Fruit fly (Drosophila melanogaster) whole organism, embryonic: Measurements from ENCODE around the gene CG1703.
A peak's percentile ranks its signal among the peaks of the same experiment; 100 is the strongest.

Source experiments
- Bgb ChIP-seq: fragments of 200-800 bp; sonication (Bioruptor generic); IDR thresholded peaks from 2 replicates; pipeline ENCODE4 v1.3.6; 2022; ENCODE audit warnings: missing biosample characterization, missing genetic modification characterization; ENCODE audit not compliant: partially characterized antibody
- Blimp-1 ChIP-seq: fragments of 200-800 bp; sonication (Bioruptor generic); optimal IDR thresholded peaks from 3 replicates; lab custom pipeline; 2018; ENCODE audit warnings: missing biosample characterization, missing genetic modification characterization, mild to moderate bottlenecking, moderate library complexity, missing genetic modification reagents
- CG11504 ChIP-seq: fragments of 200-800 bp; sonication (Bioruptor generic); optimal IDR thresholded peaks from 3 replicates; lab custom pipeline; 2019; ENCODE audit warnings: missing biosample characterization, mild to moderate bottlenecking, missing genetic modification characterization, moderate library complexity
- CG11723 ChIP-seq: fragments of 200-800 bp; sonication (Bioruptor generic); optimal IDR thresholded peaks from 2 replicates; lab custom pipeline; 2017; ENCODE audit warnings: missing biosample characterization, mild to moderate bottlenecking, missing genetic modification characterization
- CG12071 ChIP-seq: fragments of 200-800 bp; sonication (Bioruptor generic); optimal IDR thresholded peaks from 3 replicates; lab custom pipeline; 2018; ENCODE audit warnings: missing biosample characterization, mild to moderate bottlenecking, missing genetic modification characterization
- CG12942 ChIP-seq: fragments of 200-800 bp; sonication (Bioruptor generic); optimal IDR thresholded peaks from 3 replicates; lab custom pipeline; 2016; ENCODE audit warnings: missing biosample characterization, missing genetic modification characterization
- CG13424 ChIP-seq: fragments of 200-800 bp; sonication (Bioruptor generic); optimal IDR thresholded peaks from 2 replicates; lab custom pipeline; 2019; ENCODE audit warnings: missing biosample characterization, mild to moderate bottlenecking, missing genetic modification characterization, moderate library complexity
- CG15479 ChIP-seq: fragments of 200-800 bp; sonication (Bioruptor generic); optimal IDR thresholded peaks from 3 replicates; lab custom pipeline; 2019; ENCODE audit warnings: missing biosample characterization, mild to moderate bottlenecking, missing genetic modification characterization, moderate library complexity
- CG1603 ChIP-seq: fragments of 200-800 bp; sonication (Bioruptor generic); optimal IDR thresholded peaks from 2 replicates; lab custom pipeline; 2019; ENCODE audit warnings: missing biosample characterization, mild to moderate bottlenecking, missing genetic modification characterization, moderate library complexity
- CG16815 ChIP-seq: fragments of 200-800 bp; sonication (Bioruptor generic); optimal IDR thresholded peaks from 3 replicates; lab custom pipeline; 2017; ENCODE audit warnings: missing biosample characterization, mild to moderate bottlenecking, missing genetic modification characterization
- CG17186 ChIP-seq: fragments of 200-800 bp; sonication (Bioruptor generic); optimal IDR thresholded peaks from 3 replicates; lab custom pipeline; 2017; ENCODE audit warnings: missing biosample characterization, missing genetic modification reagents, missing genetic modification characterization
- CG17568 ChIP-seq: fragments of 200-800 bp; sonication (Bioruptor generic); optimal IDR thresholded peaks from 2 replicates; lab custom pipeline; 2018; ENCODE audit warnings: missing biosample characterization, mild to moderate bottlenecking, missing genetic modification characterization, moderate library complexity
- CG1832 ChIP-seq: fragments of 200-800 bp; sonication (Bioruptor generic); optimal IDR thresholded peaks from 2 replicates; lab custom pipeline; 2017; ENCODE audit warnings: missing biosample characterization, mild to moderate bottlenecking, missing genetic modification characterization, inconsistent platforms
- CG18476 ChIP-seq: fragments of 200-800 bp; sonication (Bioruptor generic); optimal IDR thresholded peaks from 2 replicates; lab custom pipeline; 2016; ENCODE audit warnings: missing biosample characterization, mild to moderate bottlenecking, missing genetic modification characterization
- CG30431 ChIP-seq: fragments of 200-800 bp; sonication (Bioruptor generic); optimal IDR thresholded peaks from 2 replicates; lab custom pipeline; 2017; ENCODE audit warnings: missing biosample characterization, missing genetic modification characterization
- CG3407 ChIP-seq: fragments of 200-800 bp; sonication (Bioruptor generic); optimal IDR thresholded peaks from 2 replicates; lab custom pipeline; 2018; ENCODE audit warnings: missing biosample characterization, mild to moderate bottlenecking, missing genetic modification characterization
- CG6654 ChIP-seq: fragments of 200-800 bp; sonication (Bioruptor generic); optimal IDR thresholded peaks from 2 replicates; lab custom pipeline; 2017; ENCODE audit warnings: missing biosample characterization, mild to moderate bottlenecking, missing genetic modification characterization
- CG6689 ChIP-seq: fragments of 200-800 bp; sonication (Bioruptor generic); IDR thresholded peaks from 2 replicates; pipeline ENCODE4 v1.3.6; 2022; ENCODE audit warnings: missing biosample characterization, missing genetic modification characterization
- CG7987 ChIP-seq: fragments of 200-800 bp; sonication (Bioruptor generic); optimal IDR thresholded peaks from 2 replicates; lab custom pipeline; 2018; ENCODE audit warnings: missing biosample characterization, mild to moderate bottlenecking, missing genetic modification characterization, moderate library complexity
- Chrac-16 ChIP-seq: fragments of 200-800 bp; sonication (Bioruptor generic); optimal IDR thresholded peaks from 3 replicates; lab custom pipeline; 2016; ENCODE audit warnings: missing biosample characterization, missing genetic modification characterization
- Dad ChIP-seq: fragments of 200-800 bp; sonication (Bioruptor generic); optimal IDR thresholded peaks from 3 replicates; lab custom pipeline; 2016; ENCODE audit warnings: missing biosample characterization, missing genetic modification characterization
- Doc3 ChIP-seq: fragments of 200-800 bp; sonication (Bioruptor generic); IDR thresholded peaks from 3 replicates; pipeline ENCODE4 v1.3.6; 2022; ENCODE audit warnings: missing biosample characterization, missing genetic modification characterization; ENCODE audit not compliant: partially characterized antibody
- Fer1 ChIP-seq: fragments of 200-800 bp; sonication (Bioruptor generic); optimal IDR thresholded peaks from 2 replicates; lab custom pipeline; 2017; ENCODE audit warnings: missing biosample characterization, mild to moderate bottlenecking, missing genetic modification characterization
- H15 ChIP-seq: fragments of 200-800 bp; sonication (Bioruptor generic); IDR thresholded peaks from 3 replicates; pipeline ENCODE4 v1.3.6; 2022; ENCODE audit warnings: missing biosample characterization, missing genetic modification characterization
- HmgD ChIP-seq: fragments of 200-800 bp; sonication (Bioruptor generic); optimal IDR thresholded peaks from 3 replicates; lab custom pipeline; 2016; ENCODE audit warnings: missing biosample characterization, missing genetic modification characterization
- Hmx ChIP-seq: fragments of 200-800 bp; sonication (Bioruptor generic); optimal IDR thresholded peaks from 2 replicates; lab custom pipeline; 2016; ENCODE audit warnings: missing biosample characterization, missing genetic modification characterization
- MBD-R2 ChIP-seq: fragments of 200-800 bp; sonication (Bioruptor generic); IDR thresholded peaks from 2 replicates; pipeline ENCODE4 v1.3.6; 2022; ENCODE audit warnings: missing biosample characterization, missing genetic modification characterization
- Nf-YC ChIP-seq: fragments of 200-800 bp; optimal IDR thresholded peaks from 3 replicates; lab custom pipeline; 2019; ENCODE audit warnings: missing biosample characterization, mild to moderate bottlenecking, missing genetic modification characterization, moderate library complexity
- Scr ChIP-seq: fragments of 200-800 bp; sonication (Bioruptor generic); IDR thresholded peaks from 2 replicates; pipeline ENCODE4 v1.3.6; 2022; ENCODE audit warnings: missing biosample characterization, missing genetic modification characterization; ENCODE audit not compliant: partially characterized antibody
- Spps ChIP-seq: fragments of 200-800 bp; sonication (Bioruptor generic); optimal IDR thresholded peaks from 2 replicates; lab custom pipeline; 2018; ENCODE audit warnings: missing biosample characterization, mild to moderate bottlenecking, missing genetic modification characterization
- Stat92E ChIP-seq, 3 experiments: fragments of >200 bp in 2 of 3; fragments of 200-800 bp in 1 of 3; sonication (Bioruptor generic) in 1 of 3; optimal IDR thresholded peaks; 2 replicates each; lab custom pipeline; 2017 to 2019; ENCODE audit warnings: missing biosample characterization in 3 of 3, missing genetic modification characterization in 3 of 3, mild to moderate bottlenecking in 1 of 3, moderate library complexity in 1 of 3
- bcd ChIP-seq: fragments of 200-800 bp; sonication (Bioruptor generic); optimal IDR thresholded peaks from 2 replicates; lab custom pipeline; 2017; ENCODE audit warnings: missing biosample characterization, mild to moderate bottlenecking, missing genetic modification characterization
- crp ChIP-seq, 2 experiments: fragments of 200-800 bp; sonication (Bioruptor generic); optimal IDR thresholded peaks; 2 replicates in 1 of 2; 3 replicates in 1 of 2; lab custom pipeline; 2017; ENCODE audit warnings: missing biosample characterization in 2 of 2, missing genetic modification characterization in 2 of 2, mild to moderate bottlenecking in 1 of 2, moderate library complexity in 1 of 2
- disco-r ChIP-seq: fragments of 200-800 bp; sonication (Bioruptor generic); optimal IDR thresholded peaks from 2 replicates; lab custom pipeline; 2016; ENCODE audit warnings: missing biosample characterization, missing genetic modification characterization
- fd96Cb ChIP-seq: fragments of 200-800 bp; sonication (Bioruptor generic); optimal IDR thresholded peaks from 2 replicates; lab custom pipeline; 2018; ENCODE audit warnings: missing biosample characterization, mild to moderate bottlenecking, missing genetic modification characterization, moderate library complexity
- grau ChIP-seq: fragments of 200-800 bp; optimal IDR thresholded peaks from 3 replicates; lab custom pipeline; 2019; ENCODE audit warnings: missing biosample characterization, mild to moderate bottlenecking, missing genetic modification characterization, moderate library complexity
- gt ChIP-seq: fragments of 200-800 bp; sonication (Bioruptor generic); IDR thresholded peaks from 2 replicates; pipeline ENCODE4 v1.3.6; 2022; ENCODE audit warnings: missing biosample characterization, missing genetic modification characterization
- hb ChIP-seq: fragments of 200-800 bp; sonication (Bioruptor generic); IDR thresholded peaks from 3 replicates; pipeline ENCODE4 v1.3.6; 2022; ENCODE audit warnings: missing biosample characterization, missing genetic modification characterization; ENCODE audit not compliant: partially characterized antibody
- jigr1 ChIP-seq: fragments of 200-800 bp; sonication (Bioruptor generic); IDR thresholded peaks from 3 replicates; pipeline ENCODE4 v1.3.6; 2022; ENCODE audit warnings: missing biosample characterization, missing genetic modification characterization
- klu ChIP-seq: fragments of 200-800 bp; sonication (Bioruptor generic); IDR thresholded peaks from 2 replicates; pipeline ENCODE4 v1.3.6; 2022; ENCODE audit warnings: missing biosample characterization, missing genetic modification characterization
- kni ChIP-seq: fragments of 200-800 bp; sonication (Bioruptor generic); optimal IDR thresholded peaks from 3 replicates; lab custom pipeline; 2017; ENCODE audit warnings: mild to moderate bottlenecking, missing biosample characterization, missing genetic modification reagents, missing genetic modification characterization
- maf-S ChIP-seq: fragments of 200-800 bp; sonication (Bioruptor generic); optimal IDR thresholded peaks from 2 replicates; lab custom pipeline; 2016; ENCODE audit warnings: missing biosample characterization, missing genetic modification characterization
- mirr ChIP-seq: fragments of 200-800 bp; sonication (Bioruptor generic); optimal IDR thresholded peaks from 3 replicates; lab custom pipeline; 2018; ENCODE audit warnings: missing biosample characterization, mild to moderate bottlenecking, missing genetic modification characterization
- nmo ChIP-seq: fragments of 200-800 bp; sonication (Bioruptor generic); optimal IDR thresholded peaks from 2 replicates; lab custom pipeline; 2018; ENCODE audit warnings: missing biosample characterization, mild to moderate bottlenecking, missing genetic modification characterization, moderate library complexity
- org-1 ChIP-seq: fragments of 200-800 bp; sonication (Bioruptor generic); optimal IDR thresholded peaks from 2 replicates; lab custom pipeline; 2017; ENCODE audit warnings: missing biosample characterization, missing genetic modification characterization
- salm ChIP-seq: fragments of 200-800 bp; sonication (Bioruptor generic); optimal IDR thresholded peaks from 2 replicates; lab custom pipeline; 2018; ENCODE audit warnings: missing biosample characterization, mild to moderate bottlenecking, missing genetic modification characterization
- ssp ChIP-seq: fragments of 200-800 bp; sonication (Bioruptor generic); IDR thresholded peaks from 2 replicates; pipeline ENCODE4 v1.3.6; 2022; ENCODE audit warnings: missing biosample characterization, missing genetic modification characterization
- zen ChIP-seq: fragments of 200-800 bp; sonication (Bioruptor generic); optimal IDR thresholded peaks from 3 replicates; lab custom pipeline; 2018; ENCODE audit warnings: missing biosample characterization, mild to moderate bottlenecking, missing genetic modification characterization, moderate library complexity
- zen2 ChIP-seq: fragments of 200-800 bp; sonication (Bioruptor generic); IDR thresholded peaks from 3 replicates; pipeline ENCODE4 v1.3.6; 2022; ENCODE audit warnings: missing biosample characterization, missing genetic modification characterization; ENCODE audit not compliant: partially characterized antibody

Gene CG1703

DNA sequence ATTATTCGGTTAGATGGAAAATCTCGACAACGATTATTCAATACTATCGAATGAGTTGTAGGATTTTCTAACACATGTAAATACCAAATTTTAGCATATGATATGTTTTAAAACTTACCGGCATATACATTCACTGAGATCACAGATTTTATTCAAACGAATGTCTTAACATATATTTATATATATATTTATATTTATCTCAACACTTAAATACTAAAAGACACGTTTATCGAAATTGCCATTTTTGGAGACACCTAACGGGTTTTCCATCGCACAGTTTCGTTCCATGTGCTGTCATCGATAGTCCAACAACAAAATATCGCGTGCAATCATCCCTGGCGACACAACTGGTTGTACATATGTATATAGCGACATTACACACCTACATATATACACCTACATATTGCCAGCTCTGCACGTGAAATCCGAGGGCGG, at the start of gene CG1703, which contains the start of gene CG2247 (continued):
- TF ChIP-seq CG12071 (GFP tag; lab: Kevin White, UChicago): no peak
- no peak for TF ChIP-seq CG11504 (tag; lab: Kevin White, UChicago)
- TF ChIP-seq Chrac-16 (GFP tag; lab: Kevin White, UChicago): no peak
- no peak for TF ChIP-seq CG30431 (GFP tag; lab: Kevin White, UChicago)
- peak; percentile 37; the same call in 1 of the 3 replicates for TF ChIP-seq zen2 (GFP tag; lab: Robert Waterston, UW)
- TF ChIP-seq mirr (GFP tag; lab: Kevin White, UChicago): no peak
- TF ChIP-seq CG16815 (GFP tag; lab: Kevin White, UChicago): no peak
- TF ChIP-seq CG17186 (GFP tag; lab: Kevin White, UChicago): peak; percentile 39
- TF ChIP-seq gt (GFP tag; lab: Robert Waterston, UW): no peak
- no peak for TF ChIP-seq CG1603 (tag; lab: Kevin White, UChicago)
- TF ChIP-seq jigr1: no peak
- no peak for TF ChIP-seq fd96Cb
- peak; percentile 38 for TF ChIP-seq grau (tag; lab: Kevin White, UChicago)
- no peak for TF ChIP-seq kni (GFP tag; lab: Kevin White, UChicago)
- TF ChIP-seq crp (GFP tag; optimal IDR thresholded peaks at IDR 0.05; lab: Kevin White, UChicago): peak in 1 of 2 experiments; percentile 49
- 0 out of 2 replicates have a peak, but pooled peaks have one; percentile 19 for TF ChIP-seq MBD-R2 (GFP tag; lab: Robert Waterston, UW)
- no peak for TF ChIP-seq disco-r
- TF ChIP-seq Nf-YC (tag; lab: Kevin White, UChicago): peak; percentile 60
- no peak for TF ChIP-seq CG17568 (GFP tag; lab: Kevin White, UChicago)
- TF ChIP-seq CG3407: no peak
- TF ChIP-seq HmgD: no peak
- no peak for TF ChIP-seq CG12942 (GFP tag; lab: Kevin White, UChicago)
- TF ChIP-seq Blimp-1 (GFP tag; lab: Kevin White, UChicago): no peak
- no peak for TF ChIP-seq CG18476 (GFP tag; lab: Kevin White, UChicago)
- peak; percentile 68; the same call in 2 of the 3 replicates for TF ChIP-seq hb (GFP tag; lab: Robert Waterston, UW)
- no peak for TF ChIP-seq CG6654 (GFP tag; lab: Kevin White, UChicago)
- peak; percentile 90 for TF ChIP-seq Scr (GFP tag; lab: Robert Waterston, UW)
- no peak for TF ChIP-seq CG1832 (GFP tag; lab: Kevin White, UChicago)
- no peak for TF ChIP-seq CG13424 (tag; lab: Kevin White, UChicago)
- no peak for TF ChIP-seq org-1 (GFP tag; lab: Kevin White, UChicago)
- no peak for TF ChIP-seq Spps (tag; lab: Kevin White, UChicago)
- TF ChIP-seq Doc3 (GFP tag; lab: Robert Waterston, UW): peak; percentile 70; the same call in 2 of the 3 replicates
- no peak for TF ChIP-seq klu (GFP tag; lab: Robert Waterston, UW)
- TF ChIP-seq Bgb (GFP tag; lab: Robert Waterston, UW): peak; percentile 81
- peak; percentile 37 for TF ChIP-seq zen (tag; lab: Kevin White, UChicago)
- TF ChIP-seq Hmx (GFP tag; lab: Kevin White, UChicago): no peak
- TF ChIP-seq nmo: peak; percentile 62
- TF ChIP-seq Dad (GFP tag; lab: Kevin White, UChicago): no peak
- TF ChIP-seq H15 (GFP tag; lab: Robert Waterston, UW): no peak
- TF ChIP-seq bcd (GFP tag; lab: Kevin White, UChicago): no peak
- TF ChIP-seq Fer1 (GFP tag; lab: Kevin White, UChicago): no peak
- no peak for TF ChIP-seq Stat92E (GFP tag; optimal IDR thresholded peaks at IDR 0.05; lab: Kevin White, UChicago)
- no peak for TF ChIP-seq CG7987
- peak; percentile 45 for TF ChIP-seq CG15479
- TF ChIP-seq salm (tag; lab: Kevin White, UChicago): no peak
- no peak for TF ChIP-seq CG6689 (GFP tag; lab: Robert Waterston, UW)
- TF ChIP-seq maf-S (GFP tag; lab: Kevin White, UChicago): no peak
- TF ChIP-seq ssp: no peak
- no peak for TF ChIP-seq CG11723 (GFP tag; lab: Kevin White, UChicago)
